In genomic region chrIII:13510753-13511152, ce11 we compare ENCODE assay signal across 2 worm cellular contexts.
TF ChIP-seq lines count a peak whose summit lies in the region.

No protein-coding gene starts in this region.

TF ChIP-seq in whole organism, L4 larva, 104 proteins besides CTCF, POLR2A, EP300 and RAD21:
- TF ChIP-seq aha-1 (tag; lab: Kevin White, UChicago) (peak; percentile 94), nhr-41 (GFP tag; IDR thresholded peaks at IDR 0.05; lab: Robert Waterston, UW) (no peak), F44E2.7 (GFP tag; IDR thresholded peaks at IDR 0.05; lab: Robert Waterston, UW) (no peak)
TF ChIP-seq in whole organism, L4 larva: peak in this region for 1.

TF ChIP-seq in whole organism, young adult, 124 proteins besides CTCF, POLR2A, EP300 and RAD21:
- TF ChIP-seq nfya-2 (GFP tag; IDR thresholded peaks at IDR 0.05; lab: Robert Waterston, UW) (0 out of 2 replicates have a peak, but pooled peaks have one; percentile 1), sptf-2 (GFP tag; optimal IDR thresholded peaks at IDR 0.05; lab: Kevin White, UChicago) (no peak), nfyb-1 (GFP tag; IDR thresholded peaks at IDR 0.05; lab: Robert Waterston, UW) (0 out of 2 replicates have a peak, but pooled peaks have one; percentile 32), lin-40 (tag; optimal IDR thresholded peaks at IDR 0.05; lab: Kevin White, UChicago) (no peak)
